Worm (Caenorhabditis elegans): ENCODE results near the gene nth-1.

Gene nth-1

DNA sequence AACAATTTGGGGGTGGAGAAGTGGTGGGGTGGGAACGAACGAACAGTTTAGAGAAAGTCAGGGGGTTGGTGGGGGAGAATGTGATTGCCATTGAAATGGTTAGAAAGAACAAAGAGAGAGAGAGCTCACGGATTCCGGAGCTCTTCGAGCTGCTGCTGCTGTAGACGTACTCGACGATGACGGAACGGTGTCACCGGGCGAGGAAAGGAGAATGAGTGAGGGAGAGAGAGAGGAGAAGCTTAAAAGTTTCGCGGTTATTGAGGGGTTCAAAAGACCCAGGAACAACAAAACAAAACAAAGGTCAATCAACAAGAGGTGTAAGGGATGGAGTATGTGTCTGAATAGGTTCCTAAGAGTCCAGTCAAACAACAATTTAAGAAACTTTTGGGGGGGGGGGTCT is 17.8 kb downstream of the nth-1 start:
- TF ChIP-seq nhr-10 (tag; optimal IDR thresholded peaks at IDR 0.05) (no peak), set-16 (GFP tag; IDR thresholded peaks at IDR 0.05) (peak; percentile 32; the same call in 1 of the 2 replicates)

DNA sequence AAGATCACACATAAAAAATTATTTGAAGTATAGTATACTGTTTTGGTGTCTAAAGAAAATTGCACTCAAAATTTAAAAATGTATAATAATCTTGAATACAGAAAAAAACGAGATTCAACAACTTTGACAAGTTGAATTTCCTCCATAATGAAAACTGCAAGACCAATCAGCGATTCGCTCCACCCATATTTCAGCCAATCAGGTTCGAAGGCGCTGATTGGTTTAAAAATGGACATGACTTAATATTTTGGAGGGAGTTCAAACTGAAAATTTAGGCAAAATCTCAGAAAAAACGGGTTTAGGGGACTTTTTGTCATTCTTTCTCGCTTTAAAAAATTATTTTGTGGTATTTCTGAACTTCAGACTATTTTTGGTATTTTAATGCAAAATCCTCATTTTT is 18.3 kb downstream of the nth-1 start:
- TF ChIP-seq lin-15B (tag; optimal IDR thresholded peaks at IDR 0.05) (no peak), unc-62 (GFP tag; optimal IDR thresholded peaks at IDR 0.05 in 1 of 2) (peak in 1 of 2 experiments; percentile 23), unc-62 (tag; optimal IDR thresholded peaks at IDR 0.05) (no peak), ama-1 (optimal IDR thresholded peaks at IDR 0.05) (peak; percentile 8), saeg-2 (GFP tag; IDR thresholded peaks at IDR 0.05) (no peak), aly-2 (tag; optimal IDR thresholded peaks at IDR 0.05) (no peak), T20F7.1 (GFP tag; optimal IDR thresholded peaks at IDR 0.05) (no peak), jun-1 (tag; optimal IDR thresholded peaks at IDR 0.05) (peak; percentile 15), dpl-1 (GFP tag; optimal IDR thresholded peaks at IDR 0.05) (peak; percentile 15)

DNA sequence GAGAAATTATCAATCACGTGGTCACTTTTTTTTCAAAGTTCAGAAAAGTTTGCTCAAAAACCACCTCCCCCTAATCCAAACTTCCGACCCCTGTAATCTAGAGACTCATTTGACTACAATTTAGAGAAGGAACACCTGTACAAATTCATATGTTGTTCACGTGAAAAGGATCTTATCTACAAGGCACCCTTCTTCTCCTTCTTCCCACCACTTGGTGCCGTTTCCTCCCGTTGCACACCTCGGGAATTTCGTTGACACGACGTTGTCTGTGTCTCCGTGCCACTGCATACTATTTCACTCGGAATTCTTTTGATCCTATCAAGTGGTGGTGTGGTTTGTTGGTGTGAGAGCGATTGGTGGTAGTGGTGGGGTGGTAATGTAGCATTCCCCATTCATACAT is 19.5 kb downstream of the nth-1 start:
- TF ChIP-seq unc-62 (GFP tag; optimal IDR thresholded peaks at IDR 0.05 in 1 of 2) (peak in 1 of 2 experiments; percentile 93), unc-62 (tag; optimal IDR thresholded peaks at IDR 0.05) (no peak), dve-1 (tag; optimal IDR thresholded peaks at IDR 0.05; ENCODE audit: insufficient read depth) (no peak)

DNA sequence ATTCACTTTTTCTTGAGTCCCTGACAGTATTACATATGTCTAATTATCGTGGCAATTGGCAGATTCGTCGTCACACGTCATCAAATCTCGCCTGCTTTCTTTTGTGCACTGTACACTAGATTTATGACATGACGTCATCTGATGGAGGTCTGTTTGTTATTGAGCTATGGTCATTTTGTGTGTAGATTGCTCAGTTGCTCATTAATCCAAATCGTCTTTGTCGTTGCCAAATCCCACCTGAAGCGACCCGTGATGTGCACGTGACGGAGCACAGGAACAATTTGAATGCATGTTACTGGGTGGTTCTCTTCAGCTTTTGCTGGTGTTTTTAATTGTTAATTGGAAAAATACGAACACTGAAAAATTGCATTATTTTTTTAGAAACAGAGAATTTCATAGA is 21.2 kb downstream of the nth-1 start:
- TF ChIP-seq zfp-3 (GFP tag; conservative IDR thresholded peaks at IDR 0.05) (0 out of 2 replicates have a peak, but pooled peaks have one; percentile 31), gei-8 (GFP tag; optimal IDR thresholded peaks at IDR 0.05) (no peak)

DNA sequence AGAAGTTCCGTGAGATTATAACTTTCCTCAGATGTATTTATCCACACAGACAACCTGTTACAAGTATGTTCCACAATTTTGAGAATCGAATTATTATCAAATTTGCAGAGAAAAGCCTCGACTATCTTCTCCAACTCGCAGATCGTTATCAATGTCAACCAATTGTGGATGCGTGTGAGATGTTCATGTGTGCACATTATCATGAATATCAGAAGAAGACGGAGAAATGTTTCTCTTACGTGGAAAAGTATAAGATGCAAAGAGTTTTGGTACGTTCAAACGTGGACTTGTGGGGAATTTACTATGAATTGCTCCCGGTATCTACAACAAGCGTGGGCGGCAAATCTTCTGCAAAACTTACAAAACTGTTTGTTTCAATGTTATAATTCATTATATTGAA is 23.0 kb downstream of the nth-1 start:
- TF ChIP-seq unc-62 (GFP tag; optimal IDR thresholded peaks at IDR 0.05 in 1 of 2) (peak in 1 of 2 experiments; percentile 92), unc-62 (tag; optimal IDR thresholded peaks at IDR 0.05) (no peak), ceh-32 (tag; optimal IDR thresholded peaks at IDR 0.05; ENCODE audit: poor library complexity) (no peak), zag-1 (tag; optimal IDR thresholded peaks at IDR 0.05) (no peak)

DNA sequence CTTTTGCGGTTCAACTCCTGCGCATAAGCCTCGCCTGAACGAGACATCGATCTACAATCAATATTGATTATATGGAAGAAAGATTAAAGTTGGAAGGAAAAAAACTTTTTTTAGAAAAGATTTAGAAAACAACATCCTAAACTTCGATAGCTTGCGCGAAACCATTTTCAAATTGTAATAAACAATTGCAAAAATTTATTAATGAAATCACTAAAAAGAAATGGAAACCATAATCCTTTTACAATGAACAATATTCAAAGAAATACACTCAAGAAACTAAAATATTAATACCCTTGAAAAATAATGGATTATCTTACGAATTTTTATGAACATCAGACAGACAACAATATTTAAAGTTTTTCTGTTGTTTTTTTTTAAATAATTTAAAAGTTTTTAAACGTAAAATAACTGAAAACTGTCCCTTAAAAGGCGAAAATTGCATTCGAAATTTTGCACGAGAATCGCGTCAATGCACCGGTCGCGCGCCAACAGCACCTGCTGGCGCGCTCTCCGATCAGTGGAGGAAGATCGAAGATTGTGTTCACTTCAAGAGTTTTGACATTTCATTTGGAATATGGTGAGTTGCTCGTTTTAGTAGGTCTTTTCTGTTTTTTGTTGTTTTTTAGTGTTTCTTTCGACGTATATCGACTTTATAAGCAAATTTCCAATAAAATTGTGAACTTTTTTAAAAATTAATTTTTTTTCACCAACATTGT is 24.7 kb downstream of the nth-1 start, which contains the start of the genes sftb-1 and R10E4.1:
Gene sftb-1 (minus strand): TSS at position 51 of the 716 bp plus-strand sequence.
Gene R10E4.1 (plus strand): TSS at position 524 of the 716 bp plus-strand sequence.
- TF ChIP-seq T26A8.4 (GFP tag; IDR thresholded peaks at IDR 0.05) (no peak; the same call in 1 of the 2 replicates), nhr-25 (tag; optimal IDR thresholded peaks at IDR 0.05; ENCODE audit: borderline replicate concordance, insufficient read depth) (no peak), lim-7 (GFP tag; IDR thresholded peaks at IDR 0.05) (no peak), madf-9 (GFP tag; conservative IDR thresholded peaks at IDR 0.05) (no peak), egl-43 (GFP tag; IDR thresholded peaks at IDR 0.05) (no peak), lin-15B (tag; optimal IDR thresholded peaks at IDR 0.05) (no peak), nhr-48 (tag; optimal IDR thresholded peaks at IDR 0.05) (peak; percentile 28), pha-4 (GFP tag; IDR thresholded peaks at IDR 0.05) (no peak), pha-4 (tag; optimal IDR thresholded peaks at IDR 0.05) (no peak), F49E8.2 (tag; optimal IDR thresholded peaks at IDR 0.05; ENCODE audit: borderline replicate concordance) (no peak), spr-1 (tag; optimal IDR thresholded peaks at IDR 0.05) (no peak), lin-29 (GFP tag; IDR thresholded peaks at IDR 0.05) (no peak), duxl-1 (tag; optimal IDR thresholded peaks at IDR 0.05; ENCODE audit: poor library complexity) (peak; percentile 23), Y105C5A.15 (GFP tag; IDR thresholded peaks at IDR 0.05) (no peak), dve-1 (tag; optimal IDR thresholded peaks at IDR 0.05; ENCODE audit: insufficient read depth) (peak; percentile 71), unc-62 (GFP tag; optimal IDR thresholded peaks at IDR 0.05 in 1 of 2) (peak in 1 of 2 experiments; percentile 73), unc-62 (tag; optimal IDR thresholded peaks at IDR 0.05) (no peak), nhr-102 (tag; optimal IDR thresholded peaks at IDR 0.05) (peak; percentile 45), fkh-10 (GFP tag; optimal IDR thresholded peaks at IDR 0.05) (peak; percentile 50), lin-38 (GFP tag; IDR thresholded peaks at IDR 0.05) (peak; percentile 67), unc-130 (GFP tag; optimal IDR thresholded peaks at IDR 0.05) (no peak), nhr-77 (tag; optimal IDR thresholded peaks at IDR 0.05) (peak; percentile 3), daf-12 (tag; optimal IDR thresholded peaks at IDR 0.05) (no peak), aly-2 (tag; optimal IDR thresholded peaks at IDR 0.05) (no peak), F10B5.3 (tag; optimal IDR thresholded peaks at IDR 0.05) (no peak), aha-1 (tag) (peak; percentile 85), D1046.2 (GFP tag; IDR thresholded peaks at IDR 0.05) (no peak), saeg-2 (GFP tag; IDR thresholded peaks at IDR 0.05) (no peak), lin-1 (GFP tag; IDR thresholded peaks at IDR 0.05) (no peak), unc-39 (tag; optimal IDR thresholded peaks at IDR 0.05) (no peak)

All from whole organism, L4 larva.